Worm (Caenorhabditis elegans): ENCODE data around the gene prcc-1.

prcc-1 gene

DNA sequence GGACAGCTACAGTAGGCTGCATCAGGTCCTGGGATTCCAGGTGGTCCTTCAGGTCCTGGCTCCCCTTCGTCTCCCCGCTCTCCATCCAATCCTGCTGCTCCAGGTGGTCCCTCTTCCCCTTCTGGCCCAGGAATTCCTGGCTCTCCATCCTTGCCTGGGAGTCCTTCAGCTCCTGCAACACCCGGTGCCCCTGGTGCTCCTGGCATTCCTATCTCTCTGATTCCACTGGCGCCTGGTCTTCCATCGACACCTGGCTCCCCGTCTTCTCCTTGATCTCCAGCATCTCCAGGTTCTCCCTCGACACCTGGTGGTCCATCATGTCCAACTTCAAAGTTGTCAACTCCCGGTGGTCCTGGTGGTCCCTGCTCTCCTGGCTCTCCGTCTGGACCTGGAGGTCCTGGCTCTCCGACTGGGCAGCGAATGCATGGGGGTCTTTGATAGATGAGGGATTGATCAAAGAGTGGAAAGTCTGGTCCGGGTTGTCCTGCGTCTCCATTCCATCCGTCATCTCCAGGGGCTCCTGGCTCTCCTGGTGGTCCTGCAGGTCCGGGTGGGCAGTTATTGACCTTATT is 3.8 kb downstream of the prcc-1 start:
- no peak for TF ChIP-seq unc-62 (GFP tag; optimal IDR thresholded peaks at IDR 0.05)

DNA sequence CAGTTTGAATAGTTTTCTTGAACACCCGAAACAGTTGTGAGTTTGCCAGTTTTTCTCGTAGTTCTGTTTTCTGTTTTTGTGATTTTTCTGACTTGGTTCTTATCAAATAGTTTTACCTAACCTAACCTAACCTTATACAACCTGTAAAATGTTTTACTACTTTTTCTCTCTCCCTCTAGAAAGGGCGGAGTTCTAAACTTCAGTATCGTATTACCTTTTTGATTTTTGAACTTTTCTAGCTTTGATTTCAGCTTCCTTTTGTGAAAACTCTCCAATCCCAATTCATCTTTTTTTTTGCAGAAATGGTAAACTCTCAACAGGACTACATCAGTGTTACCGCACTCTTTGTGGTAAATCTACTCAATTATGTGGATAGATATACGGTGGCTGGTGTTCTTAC is 6.9 kb downstream of the prcc-1 start, which contains the start of gene spin-2:
Gene spin-2 (plus strand): TSS at position 301 of the 400 bp plus-strand sequence.
- TF ChIP-seq unc-62 (GFP tag; optimal IDR thresholded peaks at IDR 0.05): no peak

DNA sequence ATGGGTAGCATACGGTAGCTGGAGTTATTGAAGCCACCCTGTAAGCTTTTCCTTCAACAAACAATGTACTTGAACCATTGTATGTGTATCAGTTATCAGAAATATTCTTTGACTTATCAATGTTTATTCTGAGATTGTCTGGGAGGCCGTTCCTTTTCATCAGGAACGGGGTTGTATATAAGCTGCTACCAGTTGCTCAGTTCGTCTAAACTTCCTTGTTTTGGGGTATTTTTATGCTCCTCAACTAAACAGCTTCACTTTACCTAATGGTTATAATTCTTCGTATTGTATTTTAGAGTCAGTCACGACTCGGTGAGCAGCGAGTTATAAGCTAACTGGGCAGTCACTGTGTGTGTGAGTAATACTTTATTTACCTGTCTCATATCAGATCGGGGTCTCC is 7.9 kb downstream of the prcc-1 start:
- TF ChIP-seq unc-62 (GFP tag; optimal IDR thresholded peaks at IDR 0.05): no peak

DNA sequence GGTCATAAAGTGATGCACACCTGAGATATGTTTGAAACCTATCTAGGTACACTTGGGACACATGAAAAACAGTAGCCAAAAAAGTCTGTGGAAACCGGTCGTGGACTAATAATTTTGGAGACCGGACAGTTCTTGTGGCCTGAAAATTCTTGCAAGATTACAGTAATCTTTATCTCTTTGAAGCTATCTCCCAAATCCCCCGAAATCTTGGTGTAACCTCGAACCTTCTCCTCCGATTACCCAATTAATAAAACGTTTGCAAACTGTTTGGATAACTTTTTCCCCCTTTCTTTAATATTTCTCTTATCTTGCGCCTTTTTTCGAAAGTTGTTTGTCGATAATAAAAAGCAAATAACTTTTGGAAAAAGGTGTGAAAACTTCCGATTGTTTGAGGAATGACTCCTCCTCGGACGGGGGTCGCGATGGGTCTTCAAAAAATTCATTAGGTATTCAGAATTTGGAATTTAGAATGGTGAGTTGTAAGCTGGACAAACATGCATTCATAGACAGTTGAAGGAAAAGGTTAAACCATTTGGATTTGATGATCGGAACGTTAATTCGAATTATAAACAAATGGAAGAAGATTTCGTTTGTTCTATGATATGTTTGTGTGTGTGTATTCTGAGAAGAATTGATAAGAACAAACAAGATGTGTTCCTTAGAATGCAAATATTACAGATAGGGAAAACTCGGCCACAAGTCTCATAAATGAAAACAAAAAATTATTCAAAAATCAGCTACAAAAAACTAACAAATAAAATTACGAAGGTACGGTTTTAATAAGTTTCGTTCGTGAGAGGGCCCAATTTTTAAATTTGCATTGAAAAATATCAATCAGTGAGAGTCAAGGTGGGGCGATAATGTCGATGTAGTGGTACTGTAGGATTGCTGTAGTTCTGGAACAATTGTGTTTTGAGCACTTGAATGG is 10.5 kb downstream of the prcc-1 start:
- TF ChIP-seq unc-62 (GFP tag; optimal IDR thresholded peaks at IDR 0.05): no peak

DNA sequence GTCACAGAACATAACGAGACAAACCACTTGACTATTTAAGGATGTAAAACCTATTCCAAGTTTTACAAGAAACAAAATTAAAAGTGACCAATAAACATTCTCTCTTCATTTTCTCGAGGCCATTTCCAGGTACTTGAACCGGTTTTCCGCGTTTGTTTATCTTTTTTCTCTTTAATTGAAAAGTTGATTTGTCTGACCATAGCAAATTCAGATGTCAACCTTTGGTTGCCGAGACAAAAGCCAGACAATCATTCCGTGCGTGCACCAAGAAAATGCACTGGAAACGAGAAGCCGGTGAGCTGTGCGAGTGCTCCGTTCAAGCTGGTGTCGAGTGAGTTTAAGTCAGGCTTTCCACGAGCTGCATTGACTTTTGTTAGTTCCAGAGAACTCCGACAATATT is 11.5 kb downstream of the prcc-1 start:
- TF ChIP-seq unc-62 (GFP tag; optimal IDR thresholded peaks at IDR 0.05): no peak

DNA sequence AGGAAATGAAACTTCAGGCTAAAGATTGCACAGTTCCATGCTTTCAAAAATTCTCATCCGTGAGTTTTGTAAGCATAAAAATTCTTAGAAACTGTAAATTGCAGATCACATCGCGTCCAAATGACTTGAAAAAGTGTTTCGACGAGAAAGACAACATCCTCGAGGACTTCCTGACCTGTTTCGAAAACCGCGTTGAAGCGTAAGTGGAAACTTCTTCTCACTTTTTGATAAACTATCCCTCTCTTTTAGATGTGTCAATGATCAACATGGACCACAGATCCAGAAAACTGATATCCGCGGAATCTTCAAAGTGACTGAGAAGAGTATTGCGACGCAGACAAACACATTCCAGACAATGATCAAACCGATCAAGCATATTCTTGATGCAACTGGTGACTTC is 12.7 kb downstream of the prcc-1 start:
- TF ChIP-seq unc-62 (GFP tag; optimal IDR thresholded peaks at IDR 0.05): no peak

DNA sequence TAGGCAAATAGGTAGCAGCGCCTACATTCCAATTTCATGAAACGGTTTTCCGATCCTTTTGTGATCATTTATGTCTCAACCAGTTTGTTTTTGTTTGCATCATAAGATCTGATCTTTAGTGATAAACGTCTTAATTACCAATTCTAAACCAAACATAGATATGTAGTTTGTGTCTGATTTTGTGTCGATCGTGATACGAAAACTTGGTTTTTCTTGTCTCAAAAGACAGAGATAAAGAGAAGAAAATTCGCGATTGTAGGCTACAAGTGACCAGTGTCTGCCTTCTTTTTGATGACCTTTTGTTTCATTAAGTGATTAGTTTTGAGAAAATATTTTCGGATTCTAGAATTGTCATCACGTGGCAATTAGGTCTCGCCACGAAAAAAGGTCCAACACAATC is 13.4 kb downstream of the prcc-1 start:
- TF ChIP-seq unc-62 (GFP tag; optimal IDR thresholded peaks at IDR 0.05): no peak

DNA sequence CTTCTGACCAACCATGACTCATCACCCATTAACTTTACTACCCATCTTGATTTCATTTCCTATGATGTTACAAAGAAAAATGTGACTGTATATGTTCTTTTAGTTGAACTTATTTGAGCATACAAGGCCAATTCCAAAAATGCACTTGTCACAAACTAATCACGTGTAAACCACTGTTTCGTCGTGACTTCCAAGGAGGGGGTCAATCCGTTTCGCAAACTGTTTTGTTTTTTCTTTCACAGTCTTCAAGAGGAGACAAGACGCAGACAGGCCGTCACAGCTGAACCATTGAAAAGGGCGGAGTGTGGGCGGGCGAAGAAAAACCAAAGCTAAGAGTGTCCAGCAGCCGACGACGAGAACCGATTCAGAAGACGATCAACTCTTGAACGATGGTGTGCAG is 14.5 kb downstream of the prcc-1 start, which contains the start of gene C39E9.8:
Gene C39E9.8 (plus strand): TSS at position 328 of the 400 bp plus-strand sequence.
- TF ChIP-seq unc-62 (GFP tag; optimal IDR thresholded peaks at IDR 0.05): no peak

DNA sequence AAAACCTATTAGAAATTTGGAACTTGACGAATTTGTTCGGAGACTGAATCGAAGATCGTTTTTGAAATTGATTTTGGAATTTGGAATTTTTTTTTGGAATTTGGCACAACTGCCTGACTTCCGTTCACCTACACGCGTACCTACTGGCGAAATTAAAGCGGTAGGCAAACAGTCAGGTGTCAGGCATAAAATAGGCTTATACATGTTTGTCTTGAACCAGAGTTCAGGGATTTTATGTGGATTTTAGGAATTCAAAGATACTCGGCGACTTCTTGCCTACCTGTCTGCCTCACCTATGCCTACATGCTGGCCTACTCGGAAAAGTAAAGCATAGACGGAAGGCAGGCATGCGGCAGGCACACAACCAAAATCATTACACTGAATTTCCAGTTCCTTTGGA is 15.3 kb downstream of the prcc-1 start:
- TF ChIP-seq unc-62 (GFP tag; optimal IDR thresholded peaks at IDR 0.05): no peak

DNA sequence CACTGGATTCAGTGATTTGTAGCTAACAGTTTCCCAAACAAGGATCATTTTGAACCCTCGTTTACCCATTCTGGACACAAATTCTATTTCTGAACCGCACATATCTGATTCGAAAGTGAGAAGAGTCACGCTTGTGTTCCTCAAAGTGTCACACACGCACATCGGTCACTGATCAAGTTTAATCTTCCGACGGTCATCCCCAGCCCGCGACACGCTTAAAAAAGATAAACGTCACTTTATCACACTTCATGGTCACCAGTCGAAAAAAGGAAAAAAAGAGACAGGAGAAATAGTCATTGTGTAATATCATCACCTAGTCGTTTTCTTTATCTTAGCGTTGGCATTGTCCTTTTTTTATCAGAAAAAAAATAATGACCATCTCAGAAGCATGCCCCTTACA is 15.9 kb downstream of the prcc-1 start:
- no peak for TF ChIP-seq unc-62 (GFP tag; optimal IDR thresholded peaks at IDR 0.05)

DNA sequence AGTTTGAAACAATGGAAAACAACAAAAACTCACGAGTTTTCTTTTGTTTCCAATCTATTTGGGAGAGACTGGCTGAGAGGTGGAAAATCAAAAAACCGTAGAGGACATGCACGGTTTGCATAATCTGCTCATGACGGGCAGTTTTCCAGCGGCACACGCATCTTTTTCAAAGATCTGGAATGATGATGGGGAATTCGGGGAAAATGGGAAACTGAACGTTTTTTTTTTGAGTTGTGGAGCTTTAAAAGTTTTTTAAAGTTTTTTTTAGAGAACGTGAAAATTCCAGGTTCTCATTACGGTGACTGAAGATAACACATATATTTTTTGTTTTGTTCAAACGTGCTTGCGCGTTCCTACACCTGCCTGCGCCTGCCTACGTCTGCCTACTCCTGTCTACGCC is 17.0 kb downstream of the prcc-1 start, which contains the start of gene C39E9.7:
Gene C39E9.7 (minus strand): TSS at position 101 of the 400 bp plus-strand sequence.
- no peak for TF ChIP-seq unc-62 (GFP tag; optimal IDR thresholded peaks at IDR 0.05)

DNA sequence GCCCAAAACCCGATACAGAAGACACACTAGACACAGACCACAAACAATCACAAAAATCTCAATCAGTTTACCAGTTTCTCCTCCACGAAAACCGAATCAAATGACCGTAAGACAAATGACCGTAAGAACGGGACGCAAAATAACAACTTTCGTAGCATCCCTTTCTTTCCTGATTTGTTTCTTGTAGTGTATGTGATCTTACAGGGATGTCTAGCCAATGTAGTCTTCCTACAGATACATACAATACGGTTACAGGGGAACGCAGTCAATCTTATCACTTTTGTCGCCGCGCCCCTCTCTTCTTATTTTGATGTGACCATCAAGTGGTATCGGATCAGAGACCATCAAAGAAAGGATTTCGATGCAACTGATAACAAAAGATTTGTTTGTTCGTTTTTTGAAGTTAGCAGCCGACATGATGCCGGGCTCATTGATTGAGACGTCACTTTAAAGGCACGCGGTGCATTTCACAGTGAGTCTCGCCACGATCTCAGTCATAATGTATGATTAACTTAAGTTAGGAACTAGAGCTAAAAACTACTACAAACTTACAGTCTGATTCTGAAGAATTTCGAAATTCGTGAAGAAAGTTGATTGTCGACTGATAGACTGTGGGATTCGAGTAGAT is 17.9 kb downstream of the prcc-1 start:
- no peak for TF ChIP-seq unc-62 (GFP tag; optimal IDR thresholded peaks at IDR 0.05)

DNA sequence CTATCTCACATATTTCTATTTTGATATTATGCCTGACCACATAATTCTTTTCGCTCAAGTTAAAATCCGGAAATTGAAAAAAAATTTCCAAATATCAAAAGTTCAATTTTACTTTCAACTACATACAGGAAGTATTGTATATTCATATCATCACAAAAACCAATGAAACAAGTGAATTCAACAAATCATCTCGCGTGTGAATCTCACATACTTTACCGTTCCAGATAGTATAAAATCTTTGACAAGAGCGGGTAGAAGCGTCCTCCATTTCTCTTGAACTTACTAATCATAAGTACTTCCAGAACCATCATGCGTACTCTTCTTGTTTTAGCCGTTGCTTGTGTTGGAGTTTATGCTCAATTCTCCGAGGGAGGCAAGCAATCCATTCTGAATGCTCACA is 22.1 kb downstream of the prcc-1 start, which contains the start of gene scl-8:
Gene scl-8 (plus strand): TSS at position 301 of the 400 bp plus-strand sequence.
- TF ChIP-seq unc-62 (GFP tag; optimal IDR thresholded peaks at IDR 0.05): no peak

DNA sequence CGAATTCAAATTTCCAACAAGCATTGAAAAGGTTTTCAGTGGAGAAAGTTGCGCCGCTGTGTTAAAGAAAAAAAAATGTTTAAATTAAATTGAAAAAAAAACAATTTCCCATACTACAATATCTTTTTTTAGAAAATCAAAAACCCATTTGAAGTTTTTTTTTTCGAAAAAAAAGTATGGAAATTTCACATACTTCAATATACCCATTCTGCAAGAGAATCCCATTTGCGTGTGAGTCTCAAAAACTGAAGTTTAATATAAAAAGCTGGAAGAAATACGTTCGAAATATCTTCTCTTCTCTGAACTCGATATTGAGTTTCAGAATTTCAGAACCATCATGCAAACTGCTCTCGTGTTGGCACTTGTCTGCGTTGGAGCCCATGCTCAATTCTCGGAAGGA is 23.5 kb downstream of the prcc-1 start, which contains the start of gene scl-7:
Gene scl-7 (plus strand): TSS at position 301 of the 400 bp plus-strand sequence.
- TF ChIP-seq unc-62 (GFP tag; optimal IDR thresholded peaks at IDR 0.05): no peak

DNA sequence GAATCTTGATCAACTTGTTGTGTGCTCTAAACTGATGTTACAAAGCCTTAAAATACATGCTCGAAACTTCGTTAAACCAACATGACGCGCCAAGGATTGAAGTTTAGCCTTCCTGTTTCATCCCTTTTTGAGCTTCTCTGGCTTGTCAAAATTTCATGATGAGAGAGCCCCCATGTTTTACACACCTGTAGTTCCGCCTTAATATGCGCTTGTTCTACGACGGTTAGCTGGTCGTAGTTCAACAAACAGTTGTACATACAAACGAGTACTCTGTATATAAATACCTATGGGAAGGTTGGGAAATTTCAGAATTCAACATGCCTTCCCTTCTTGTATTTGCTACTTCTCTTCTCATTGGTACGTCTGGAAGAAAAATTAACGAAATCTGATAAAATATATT is 25.1 kb downstream of the prcc-1 start, which contains the start of gene scl-6:
Gene scl-6 (plus strand): TSS at position 301 of the 400 bp plus-strand sequence.
- TF ChIP-seq unc-62 (GFP tag; optimal IDR thresholded peaks at IDR 0.05): no peak

DNA sequence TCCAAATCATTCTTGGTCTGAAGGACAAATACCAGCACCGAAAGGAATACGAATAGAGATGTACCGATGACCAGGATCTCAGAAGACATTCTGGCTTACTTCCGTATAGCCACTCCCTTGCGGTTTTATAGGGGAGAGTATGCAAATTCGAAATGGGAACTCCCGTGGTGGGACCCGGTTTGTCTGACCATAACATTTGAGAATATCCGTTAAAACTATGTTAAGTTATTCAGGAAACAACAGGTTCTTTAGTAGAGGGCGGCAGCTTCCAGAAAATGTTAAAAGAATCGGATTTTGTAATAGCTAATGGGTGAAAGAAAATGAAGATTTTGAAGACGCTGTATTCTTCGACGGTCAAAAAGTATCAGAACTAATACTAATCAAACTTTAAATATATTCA is 26.4 kb downstream of the prcc-1 start, which contains the start of gene col-131:
Gene col-131 (minus strand): TSS at position 101 of the 400 bp plus-strand sequence.
- no peak for TF ChIP-seq unc-62 (GFP tag; optimal IDR thresholded peaks at IDR 0.05)
